Fruit fly (Drosophila melanogaster) whole organism, wandering third instar larva: ENCODE measurements around the gene sip1.

Source experiments
- Abd-B ChIP-seq: fragments of >200 bp; optimal IDR thresholded peaks from 2 replicates; lab custom pipeline; 2017; ENCODE audit warnings: missing biosample characterization, missing genetic modification characterization
- Dfd ChIP-seq: fragments of >200 bp; optimal IDR thresholded peaks from 2 replicates; lab custom pipeline; 2017; ENCODE audit warnings: missing biosample characterization, missing genetic modification characterization
- HLH106 ChIP-seq: fragments of 200-800 bp; optimal IDR thresholded peaks from 3 replicates; lab custom pipeline; 2019; ENCODE audit warnings: missing biosample characterization, mild to moderate bottlenecking, missing genetic modification characterization, moderate library complexity
- Hr83 ChIP-seq: fragments of 200-300 bp; sonication (Bioruptor generic); optimal IDR thresholded peaks from 2 replicates; lab custom pipeline; 2016; ENCODE audit warnings: missing biosample characterization, mild to moderate bottlenecking, missing genetic modification characterization, moderate library complexity; ENCODE audit not compliant: poor library complexity, severe bottlenecking
- Vsx2 ChIP-seq: fragments of 200-300, 225-300 bp; sonication (Bioruptor generic); optimal IDR thresholded peaks from 2 replicates; lab custom pipeline; 2018; ENCODE audit warnings: missing biosample characterization, missing genetic modification characterization; ENCODE audit not compliant: partially characterized antibody
- br ChIP-seq: fragments of 200-800 bp; sonication (Bioruptor generic); optimal IDR thresholded peaks from 2 replicates; lab custom pipeline; 2016; ENCODE audit warnings: missing biosample characterization, missing genetic modification characterization
- h ChIP-seq: fragments of 200-800 bp; sonication (Bioruptor generic); optimal IDR thresholded peaks from 3 replicates; lab custom pipeline; 2016; ENCODE audit warnings: missing biosample characterization, mild to moderate bottlenecking, missing genetic modification characterization
- psq ChIP-seq: fragments of 200-800 bp; sonication (Bioruptor generic); optimal IDR thresholded peaks from 3 replicates; lab custom pipeline; 2017; ENCODE audit warnings: missing biosample characterization, mild to moderate bottlenecking, missing genetic modification characterization, moderate library complexity
- rgr ChIP-seq: fragments of 200-800 bp; sonication (Bioruptor generic); optimal IDR thresholded peaks from 3 replicates; lab custom pipeline; 2016; ENCODE audit warnings: missing biosample characterization, mild to moderate bottlenecking, missing genetic modification characterization
- woc ChIP-seq: sonication (Bioruptor generic); optimal IDR thresholded peaks from 2 replicates; lab custom pipeline; 2016; ENCODE audit warnings: missing biosample characterization, mild to moderate bottlenecking, missing genetic modification characterization

DNA sequence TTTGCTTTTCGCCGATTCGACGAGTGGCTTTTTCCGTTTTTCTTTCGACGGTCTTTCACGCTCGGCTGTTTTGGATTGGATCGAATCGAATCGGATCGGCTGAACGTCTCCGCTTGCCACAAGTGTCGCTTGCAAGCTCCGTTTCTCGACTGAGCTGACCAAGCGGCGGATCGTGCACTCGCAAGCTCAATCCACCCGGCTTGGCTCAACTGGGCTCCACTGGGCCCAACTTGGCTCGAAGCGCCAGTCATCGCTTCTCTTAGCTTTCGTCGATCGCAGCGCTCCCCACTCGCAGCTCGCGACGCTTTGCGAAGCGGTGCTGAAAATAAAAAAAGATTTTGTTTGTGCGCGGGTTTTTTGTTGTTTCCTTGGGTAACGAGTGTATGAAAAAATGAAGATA lies 19.9 kb downstream of the sip1 start:
- TF ChIP-seq Hr83 (GFP tag; lab: Kevin White, UChicago), result no peak
- no peak for TF ChIP-seq Dfd (GFP tag; lab: Kevin White, UChicago)
- TF ChIP-seq psq, result no peak
- TF ChIP-seq Abd-B, result no peak
- TF ChIP-seq HLH106 (tag; lab: Kevin White, UChicago), result no peak
- no peak for TF ChIP-seq h
- no peak for TF ChIP-seq woc (GFP tag; lab: Kevin White, UChicago)
- no peak for TF ChIP-seq rgr
- TF ChIP-seq Vsx2 (GFP tag; lab: Kevin White, UChicago), result no peak
- no peak for TF ChIP-seq br (GFP tag; lab: Kevin White, UChicago)
